Fruit fly (Drosophila melanogaster): ENCODE results near the gene corto.

- TF ChIP-seq usp (GFP tag; optimal IDR thresholded peaks at IDR 0.05) = no peak
- no peak for TF ChIP-seq CG8478 (optimal IDR thresholded peaks at IDR 0.05)
Measured at dm6 chr3R:5032359-5032758, 54.5 kb downstream of the corto start.

Measured in whole organism.